Worm (Caenorhabditis elegans) whole organism, L1 larva: Measurements from ENCODE around the gene fubl-3.

Source experiments
- ama-1 ChIP-seq: fragments of 150-350 bp; optimal IDR thresholded peaks from 2 replicates; lab custom pipeline; 2014
- ceh-90 ChIP-seq: sonication (generic microtip); optimal IDR thresholded peaks from 2 replicates; lab custom pipeline; 2016; ENCODE audit warnings: missing genetic modification characterization, missing compliant biosample characterization
- fos-1 ChIP-seq: fragments of 150-350 bp; optimal IDR thresholded peaks from 2 replicates; lab custom pipeline; 2014; ENCODE audit warnings: missing biosample characterization, missing genetic modification characterization
- mdl-1 ChIP-seq, 2 experiments: fragments of 150-350 bp; optimal IDR thresholded peaks; 2 replicates each; lab custom pipeline; 2014 to 2017; ENCODE audit warnings: missing biosample characterization in 2 of 2, missing genetic modification characterization in 2 of 2, inconsistent platforms in 1 of 2
- xbp-1 ChIP-seq: sonication (generic microtip); optimal IDR thresholded peaks from 2 replicates; lab custom pipeline; 2016; ENCODE audit warnings: missing genetic modification characterization, missing compliant biosample characterization
- zag-1 ChIP-seq: fragments of 150-350 bp; optimal IDR thresholded peaks from 2 replicates; lab custom pipeline; 2014; ENCODE audit warnings: missing biosample characterization, missing genetic modification characterization

ce11 chrX:17468483-17468882 lies 34.2 kb downstream of the fubl-3 start:
- no peak for TF ChIP-seq xbp-1 (tag; lab: Kevin White, UChicago)
- no peak for TF ChIP-seq ama-1
- no peak for TF ChIP-seq zag-1 (tag; lab: Kevin White, UChicago)
- no peak for TF ChIP-seq fos-1 (tag; lab: Kevin White, UChicago)
- no peak for TF ChIP-seq mdl-1 (tag; optimal IDR thresholded peaks at IDR 0.05; lab: Kevin White, UChicago)
- TF ChIP-seq ceh-90 (tag; lab: Kevin White, UChicago): no peak
